Fruit fly (Drosophila melanogaster) whole organism, embryonic: Measurements from ENCODE around the gene Indy-2.
A peak's percentile ranks its signal among the peaks of the same experiment; 100 is the strongest.

ENCODE experiments used
- Bteb2 ChIP-seq: fragments of 200-800 bp; sonication (Bioruptor generic); optimal IDR thresholded peaks from 2 replicates; lab custom pipeline; 2016; ENCODE audit warnings: missing biosample characterization, missing genetic modification characterization
- CG10462 ChIP-seq: fragments of 200-800 bp; sonication (Bioruptor generic); optimal IDR thresholded peaks from 2 replicates; lab custom pipeline; 2016; ENCODE audit warnings: missing biosample characterization, missing genetic modification characterization
- CG14014 ChIP-seq: fragments of 200-800 bp; sonication (Bioruptor generic); IDR thresholded peaks from 2 replicates; pipeline ENCODE4 v1.3.6; 2022; ENCODE audit warnings: missing biosample characterization, missing genetic modification characterization
- CG14710 ChIP-seq: fragments of 200-800 bp; sonication (Bioruptor generic); optimal IDR thresholded peaks from 3 replicates; lab custom pipeline; 2019; ENCODE audit warnings: missing biosample characterization, mild to moderate bottlenecking, missing genetic modification characterization, moderate library complexity
- CG14860 ChIP-seq: fragments of 200-800 bp; sonication (Bioruptor generic); IDR thresholded peaks from 3 replicates; pipeline ENCODE4 v1.3.6; 2022; ENCODE audit warnings: missing biosample characterization, missing genetic modification characterization; ENCODE audit not compliant: partially characterized antibody
- CG1832 ChIP-seq: fragments of 200-800 bp; sonication (Bioruptor generic); optimal IDR thresholded peaks from 2 replicates; lab custom pipeline; 2017; ENCODE audit warnings: missing biosample characterization, mild to moderate bottlenecking, missing genetic modification characterization, inconsistent platforms
- CG3065 ChIP-seq: fragments of 200-800 bp; sonication (Bioruptor generic); optimal IDR thresholded peaks from 2 replicates; lab custom pipeline; 2016; ENCODE audit warnings: missing biosample characterization, missing genetic modification characterization
- CG31388 ChIP-seq: fragments of 200-800 bp; sonication (Bioruptor generic); optimal IDR thresholded peaks from 2 replicates; lab custom pipeline; 2016; ENCODE audit warnings: missing biosample characterization, missing genetic modification characterization
- CG33213 ChIP-seq: fragments of 200-800 bp; sonication (Bioruptor generic); optimal IDR thresholded peaks from 3 replicates; lab custom pipeline; 2016; ENCODE audit warnings: missing biosample characterization, missing genetic modification characterization
- CG6854 ChIP-seq: fragments of 200-800 bp; sonication (Bioruptor generic); optimal IDR thresholded peaks from 3 replicates; lab custom pipeline; 2017; ENCODE audit warnings: missing biosample characterization, mild to moderate bottlenecking, missing genetic modification characterization
- CG7928 ChIP-seq: fragments of 200-800 bp; sonication (Bioruptor generic); optimal IDR thresholded peaks from 2 replicates; lab custom pipeline; 2017; ENCODE audit warnings: missing biosample characterization, mild to moderate bottlenecking, missing genetic modification characterization
- CG7963 ChIP-seq: fragments of 200-800 bp; sonication (Bioruptor generic); IDR thresholded peaks from 3 replicates; pipeline ENCODE4 v1.3.6; 2022; ENCODE audit warnings: missing biosample characterization, missing genetic modification characterization; ENCODE audit not compliant: partially characterized antibody
- CG9797 ChIP-seq: fragments of 200-800 bp; sonication (Bioruptor generic); optimal IDR thresholded peaks from 3 replicates; lab custom pipeline; 2018; ENCODE audit warnings: missing biosample characterization, mild to moderate bottlenecking, missing genetic modification characterization
- CkIIα-i1 ChIP-seq: fragments of 200-800 bp; sonication (Bioruptor generic); IDR thresholded peaks from 2 replicates; pipeline ENCODE4 v1.3.6; 2022; ENCODE audit warnings: missing biosample characterization, missing genetic modification characterization
- Deaf1 ChIP-seq: fragments of 200-800 bp; optimal IDR thresholded peaks from 3 replicates; lab custom pipeline; 2019; ENCODE audit warnings: missing biosample characterization, mild to moderate bottlenecking, missing genetic modification characterization, moderate library complexity
- Dfd ChIP-seq, 2 experiments: fragments of >200 bp; optimal IDR thresholded peaks; 2 replicates each; lab custom pipeline; 2017; ENCODE audit warnings: missing biosample characterization in 2 of 2, missing genetic modification characterization in 2 of 2
- Doc3 ChIP-seq: fragments of 200-800 bp; sonication (Bioruptor generic); IDR thresholded peaks from 3 replicates; pipeline ENCODE4 v1.3.6; 2022; ENCODE audit warnings: missing biosample characterization, missing genetic modification characterization; ENCODE audit not compliant: partially characterized antibody
- Dp ChIP-seq: fragments of 200-800 bp; sonication (Bioruptor generic); optimal IDR thresholded peaks from 2 replicates; lab custom pipeline; 2018; ENCODE audit warnings: missing biosample characterization, mild to moderate bottlenecking, missing genetic modification characterization, moderate library complexity
- Gsc ChIP-seq: fragments of 200-800 bp; sonication (Bioruptor generic); IDR thresholded peaks from 2 replicates; pipeline ENCODE4 v1.3.6; 2022; ENCODE audit warnings: missing biosample characterization, missing genetic modification characterization
- H15 ChIP-seq: fragments of 200-800 bp; sonication (Bioruptor generic); IDR thresholded peaks from 3 replicates; pipeline ENCODE4 v1.3.6; 2022; ENCODE audit warnings: missing biosample characterization, missing genetic modification characterization
- Hey ChIP-seq: fragments of 200-800 bp; sonication (Bioruptor generic); optimal IDR thresholded peaks from 3 replicates; lab custom pipeline; 2018; ENCODE audit warnings: missing biosample characterization, mild to moderate bottlenecking, missing genetic modification characterization
- Hr51 ChIP-seq, 2 experiments: fragments of 200-800 bp; sonication (Bioruptor generic); optimal IDR thresholded peaks; 2 replicates in 1 of 2; 3 replicates in 1 of 2; lab custom pipeline; 2016 to 2018; ENCODE audit warnings: missing biosample characterization in 2 of 2, missing genetic modification characterization in 2 of 2, mild to moderate bottlenecking in 1 of 2, moderate library complexity in 1 of 2
- Kr ChIP-seq: fragments of 200-800 bp; sonication (Bioruptor generic); optimal IDR thresholded peaks from 2 replicates; lab custom pipeline; 2017; ENCODE audit warnings: missing biosample characterization, mild to moderate bottlenecking, missing genetic modification characterization
- MESR4 ChIP-seq: fragments of 200-800 bp; sonication (Bioruptor generic); optimal IDR thresholded peaks from 2 replicates; lab custom pipeline; 2018; ENCODE audit warnings: missing biosample characterization, mild to moderate bottlenecking, missing genetic modification characterization, moderate library complexity
- Med ChIP-seq: fragments of 200-800 bp; sonication (Bioruptor generic); peaks from one replicate; lab custom pipeline; 2016; ENCODE audit warnings: missing biosample characterization, missing genetic modification characterization, mild to moderate bottlenecking, inconsistent platforms, moderate library complexity
- Neu2 ChIP-seq: fragments of 200-800 bp; sonication (Bioruptor generic); optimal IDR thresholded peaks from 3 replicates; lab custom pipeline; 2016; ENCODE audit warnings: missing biosample characterization, missing genetic modification characterization, borderline replicate concordance
- NfI ChIP-seq: fragments of 200-800 bp; sonication (Bioruptor generic); optimal IDR thresholded peaks from 3 replicates; lab custom pipeline; 2018; ENCODE audit warnings: missing biosample characterization, mild to moderate bottlenecking, missing genetic modification characterization, moderate library complexity
- PHDP ChIP-seq: fragments of 200-800 bp; sonication (Bioruptor generic); optimal IDR thresholded peaks from 3 replicates; lab custom pipeline; 2018; ENCODE audit warnings: missing biosample characterization, mild to moderate bottlenecking, missing genetic modification characterization, moderate library complexity
- Trl ChIP-seq, 3 experiments: fragments of >200 bp in 2 of 3; fragments of 200-800 bp in 1 of 3; sonication (Bioruptor generic) in 1 of 3; optimal IDR thresholded peaks; 2 replicates in 1 of 3; 3 replicates in 2 of 3; lab custom pipeline; 2016 to 2017; ENCODE audit warnings: missing biosample characterization in 1 of 3, missing genetic modification characterization in 1 of 3
- ato ChIP-seq: fragments of 200-800 bp; sonication (Bioruptor generic); IDR thresholded peaks from 2 replicates; pipeline ENCODE4 v1.3.6; 2022; ENCODE audit warnings: missing biosample characterization, missing genetic modification characterization; ENCODE audit not compliant: partially characterized antibody
- btn ChIP-seq: fragments of 200-800 bp; sonication (Bioruptor generic); optimal IDR thresholded peaks from 2 replicates; lab custom pipeline; 2016; ENCODE audit warnings: missing biosample characterization, missing genetic modification characterization
- esg ChIP-seq: fragments of 200-800 bp; sonication (Bioruptor generic); conservative IDR thresholded peaks from 2 replicates; pipeline ENCODE4 v1.3.6; 2022; ENCODE audit warnings: missing biosample characterization, missing genetic modification characterization
- eve ChIP-seq, 2 experiments: fragments of >200 bp; optimal IDR thresholded peaks; 2 replicates each; lab custom pipeline; 2017; ENCODE audit warnings: missing biosample characterization in 2 of 2, missing genetic modification characterization in 2 of 2
- gro ChIP-seq: fragments of 200-800 bp; sonication (Bioruptor generic); optimal IDR thresholded peaks from 2 replicates; lab custom pipeline; 2016; ENCODE audit warnings: missing biosample characterization, missing genetic modification characterization
- jing ChIP-seq: fragments of 200-800 bp; sonication (Bioruptor generic); optimal IDR thresholded peaks from 2 replicates; lab custom pipeline; 2018; ENCODE audit warnings: missing biosample characterization, mild to moderate bottlenecking, missing genetic modification characterization
- kni ChIP-seq: fragments of 200-800 bp; sonication (Bioruptor generic); optimal IDR thresholded peaks from 3 replicates; lab custom pipeline; 2017; ENCODE audit warnings: mild to moderate bottlenecking, missing biosample characterization, missing genetic modification reagents, missing genetic modification characterization
- lbe ChIP-seq: fragments of 200-800 bp; sonication (Bioruptor generic); optimal IDR thresholded peaks from 2 replicates; lab custom pipeline; 2016; ENCODE audit warnings: missing biosample characterization, mild to moderate bottlenecking, missing genetic modification characterization
- luna ChIP-seq: fragments of 200-800 bp; sonication (Bioruptor generic); optimal IDR thresholded peaks from 2 replicates; lab custom pipeline; 2016; ENCODE audit warnings: missing biosample characterization, missing genetic modification characterization
- mld ChIP-seq: fragments of 200-800 bp; sonication (Bioruptor generic); IDR thresholded peaks from 3 replicates; pipeline ENCODE4 v1.3.6; 2022; ENCODE audit warnings: missing biosample characterization, missing genetic modification characterization; ENCODE audit not compliant: partially characterized antibody
- pfk ChIP-seq: fragments of 200-800 bp; sonication (Bioruptor generic); optimal IDR thresholded peaks from 2 replicates; lab custom pipeline; 2018; ENCODE audit warnings: missing biosample characterization, mild to moderate bottlenecking, missing genetic modification characterization, moderate library complexity
- pzg ChIP-seq: fragments of 200-800 bp; sonication (Bioruptor generic); optimal IDR thresholded peaks from 3 replicates; lab custom pipeline; 2018; ENCODE audit warnings: missing biosample characterization, mild to moderate bottlenecking, missing genetic modification characterization, moderate library complexity
- sd ChIP-seq: fragments of 200-800 bp; sonication (Bioruptor generic); optimal IDR thresholded peaks from 3 replicates; lab custom pipeline; 2018; ENCODE audit warnings: missing biosample characterization, mild to moderate bottlenecking, missing genetic modification characterization, moderate library complexity
- sens-2 ChIP-seq: fragments of 200-800 bp; sonication (Bioruptor generic); IDR thresholded peaks from 2 replicates; pipeline ENCODE4 v1.3.6; 2022; ENCODE audit warnings: missing biosample characterization, missing genetic modification characterization
- sna ChIP-seq: fragments of 200-800 bp; sonication (Bioruptor generic); IDR thresholded peaks from 2 replicates; pipeline ENCODE4 v1.3.6; 2022; ENCODE audit warnings: missing biosample characterization, missing genetic modification characterization; ENCODE audit not compliant: partially characterized antibody
- ssp ChIP-seq: fragments of 200-800 bp; sonication (Bioruptor generic); IDR thresholded peaks from 2 replicates; pipeline ENCODE4 v1.3.6; 2022; ENCODE audit warnings: missing biosample characterization, missing genetic modification characterization
- vnd ChIP-seq: fragments of 200-800 bp; sonication (Bioruptor generic); IDR thresholded peaks from 3 replicates; pipeline ENCODE4 v1.3.6; 2022; ENCODE audit warnings: missing biosample characterization, missing genetic modification characterization; ENCODE audit not compliant: partially characterized antibody
- z ChIP-seq: fragments of 200-800 bp; sonication (Bioruptor generic); IDR thresholded peaks from 3 replicates; pipeline ENCODE4 v1.3.6; 2022; ENCODE audit warnings: missing biosample characterization, missing genetic modification characterization
- zen2 ChIP-seq: fragments of 200-800 bp; sonication (Bioruptor generic); IDR thresholded peaks from 3 replicates; pipeline ENCODE4 v1.3.6; 2022; ENCODE audit warnings: missing biosample characterization, missing genetic modification characterization; ENCODE audit not compliant: partially characterized antibody

Gene Indy-2

dm6 chr3R:20021152-20021769, 21.3 kb upstream of the Indy-2 start, which contains the start of the genes PIG-L and psidin (continued):
- TF ChIP-seq Med (GFP tag; lab: Kevin White, UChicago) (peak; percentile 96), eve (GFP tag; optimal IDR thresholded peaks at IDR 0.05; lab: Kevin White, UChicago) (no peak), esg (peak; percentile 67), sd (peak; percentile 83), CG7928 (GFP tag; lab: Kevin White, UChicago) (peak; percentile 36), CG14014 (GFP tag; lab: Robert Waterston, UW) (no peak), luna (peak; percentile 62), Dp (GFP tag; lab: Kevin White, UChicago) (peak; percentile 5), Bteb2 (GFP tag; lab: Kevin White, UChicago) (peak; percentile 88), Hey (tag; lab: Kevin White, UChicago) (no peak), CG1832 (no peak), Dfd (GFP tag; optimal IDR thresholded peaks at IDR 0.05; lab: Kevin White, UChicago) (no peak), CG3065 (GFP tag; lab: Kevin White, UChicago) (peak; percentile 17), vnd (GFP tag; lab: Robert Waterston, UW) (peak; percentile 96), CG9797 (GFP tag; lab: Kevin White, UChicago) (peak; percentile 26), Neu2 (GFP tag; lab: Kevin White, UChicago) (peak; percentile 3), H15 (GFP tag; lab: Robert Waterston, UW) (peak; percentile 21; the same call in 1 of the 3 replicates), Trl (optimal IDR thresholded peaks at IDR 0.05; lab: Kevin White, UChicago) (peak in 1 of 2 experiments; percentile 14), Trl (GFP tag; optimal IDR thresholded peaks at IDR 0.05; lab: Kevin White, UChicago) (peak; percentile 71), CG14710 (tag; lab: Kevin White, UChicago) (peak; percentile 84), pfk (no peak), Doc3 (GFP tag; lab: Robert Waterston, UW) (peak; percentile 97), z (GFP tag; lab: Robert Waterston, UW) (no peak), CG31388 (GFP tag; lab: Kevin White, UChicago) (peak; percentile 34), kni (GFP tag; lab: Kevin White, UChicago) (no peak), gro (GFP tag; lab: Kevin White, UChicago) (no peak), CG33213 (GFP tag; lab: Kevin White, UChicago) (peak; percentile 56), NfI (GFP tag; lab: Kevin White, UChicago) (peak; percentile 82), ato (GFP tag; lab: Robert Waterston, UW) (peak; percentile 81), Deaf1 (tag; lab: Kevin White, UChicago) (no peak), sna (peak; percentile 97), lbe (GFP tag; lab: Kevin White, UChicago) (no peak), zen2 (GFP tag; lab: Robert Waterston, UW) (peak; percentile 94), Kr (no peak), sens-2 (GFP tag; lab: Robert Waterston, UW) (no peak), CG10462 (peak; percentile 58), CG6854 (GFP tag; lab: Kevin White, UChicago) (no peak), pzg (peak; percentile 53), MESR4 (GFP tag; lab: Kevin White, UChicago) (no peak), PHDP (tag; lab: Kevin White, UChicago) (peak; percentile 88), mld (peak; percentile 84), CG14860 (GFP tag; lab: Robert Waterston, UW) (peak; percentile 95), btn (no peak), Gsc (GFP tag; lab: Robert Waterston, UW) (0 out of 2 replicates have a peak, but pooled peaks have one; percentile 34), ssp (GFP tag; lab: Robert Waterston, UW) (peak; percentile 71), CkIIα-i1 (no peak), Hr51 (GFP tag; optimal IDR thresholded peaks at IDR 0.05; lab: Kevin White, UChicago) (peak; percentile 77 to 91), jing (GFP tag; lab: Kevin White, UChicago) (peak; percentile 60), CG7963 (GFP tag; lab: Robert Waterston, UW) (peak; percentile 81)
